Worm (Caenorhabditis elegans) whole organism, late embryonic: ENCODE measurements around the gene Y39H10B.2.

Experiments used
- C38D4.7 ChIP-seq: fragments of 200-800 bp; sonication (Bioruptor generic); optimal IDR thresholded peaks from 2 replicates; lab custom pipeline; 2018; ENCODE audit warnings: mild to moderate bottlenecking, missing genetic modification characterization, moderate library complexity, missing compliant biosample characterization
- K09A11.1 ChIP-seq: sonication (generic microtip); optimal IDR thresholded peaks from 2 replicates; lab custom pipeline; 2017; ENCODE audit warnings: antibody characterized with exemption, mild to moderate bottlenecking, missing genetic modification characterization, missing compliant biosample characterization; ENCODE audit not compliant: insufficient read depth
- Y22D7AL.16 ChIP-seq: sonication (generic microtip); optimal IDR thresholded peaks from 2 replicates; lab custom pipeline; 2016; ENCODE audit warnings: missing genetic modification characterization, missing compliant biosample characterization
- ceh-14 ChIP-seq: sonication (generic microtip); optimal IDR thresholded peaks from 2 replicates; lab custom pipeline; 2016; ENCODE audit warnings: missing genotype, missing genetic modification characterization, missing compliant biosample characterization
- ceh-18 ChIP-seq: sonication (generic microtip); optimal IDR thresholded peaks from 2 replicates; lab custom pipeline; 2016; ENCODE audit warnings: missing genetic modification characterization, missing compliant biosample characterization
- ceh-19 ChIP-seq: fragments of 200-800 bp; sonication (Bioruptor generic); optimal IDR thresholded peaks from 2 replicates; lab custom pipeline; 2018; ENCODE audit warnings: mild to moderate bottlenecking, missing genetic modification characterization, missing compliant biosample characterization
- ceh-2 ChIP-seq: sonication (generic microtip); optimal IDR thresholded peaks from 2 replicates; lab custom pipeline; 2016; ENCODE audit warnings: missing genotype, missing genetic modification characterization, missing compliant biosample characterization
- ceh-22 ChIP-seq: sonication (generic microtip); optimal IDR thresholded peaks from 2 replicates; lab custom pipeline; 2017; ENCODE audit warnings: missing biosample characterization, missing genetic modification characterization
- ceh-31 ChIP-seq: sonication (generic microtip); optimal IDR thresholded peaks from 2 replicates; lab custom pipeline; 2016; ENCODE audit warnings: missing genetic modification characterization, missing compliant biosample characterization
- ceh-34 ChIP-seq: sonication (generic microtip); optimal IDR thresholded peaks from 2 replicates; lab custom pipeline; 2016; ENCODE audit warnings: mild to moderate bottlenecking, missing genetic modification characterization, missing compliant biosample characterization
- ceh-45 ChIP-seq: fragments of 200-800 bp; sonication (Bioruptor generic); IDR thresholded peaks from 2 replicates; pipeline ENCODE4 v1.3.6; 2022; ENCODE audit warnings: missing genetic modification reagents, missing genetic modification characterization, missing compliant biosample characterization
- ceh-6 ChIP-seq: fragments of 200-800 bp; sonication (Bioruptor generic); optimal IDR thresholded peaks from 2 replicates; lab custom pipeline; 2018; ENCODE audit warnings: mild to moderate bottlenecking, missing genetic modification characterization, missing compliant biosample characterization
- che-1 ChIP-seq: sonication (generic microtip); optimal IDR thresholded peaks from 2 replicates; lab custom pipeline; 2016; ENCODE audit warnings: mild to moderate bottlenecking, missing genetic modification characterization, missing compliant biosample characterization
- dve-1 ChIP-seq: sonication (generic microtip); optimal IDR thresholded peaks from 2 replicates; lab custom pipeline; 2017; ENCODE audit warnings: antibody characterized with exemption, mild to moderate bottlenecking, missing genetic modification characterization, missing compliant biosample characterization
- elt-2 ChIP-seq: sonication (generic microtip); optimal IDR thresholded peaks from 2 replicates; lab custom pipeline; 2016; ENCODE audit warnings: missing genetic modification reagents, missing genetic modification characterization, missing compliant biosample characterization
- eyg-1 ChIP-seq: sonication (generic microtip); optimal IDR thresholded peaks from 2 replicates; lab custom pipeline; 2016; ENCODE audit warnings: missing genotype, missing genetic modification characterization, missing compliant biosample characterization
- fkh-10 ChIP-seq: fragments of 150-350 bp; optimal IDR thresholded peaks from 2 replicates; lab custom pipeline; 2014; ENCODE audit warnings: missing biosample characterization, missing genetic modification reagents, missing genetic modification characterization
- fkh-6 ChIP-seq: sonication (generic microtip); optimal IDR thresholded peaks from 2 replicates; lab custom pipeline; 2016; ENCODE audit warnings: missing genetic modification characterization, missing compliant biosample characterization
- gmeb-2 ChIP-seq: sonication (generic microtip); optimal IDR thresholded peaks from 2 replicates; lab custom pipeline; 2016; ENCODE audit warnings: missing genetic modification characterization, inconsistent platforms, missing compliant biosample characterization
- hlh-13 ChIP-seq: fragments of 200-800 bp; sonication (Bioruptor generic); optimal IDR thresholded peaks from 2 replicates; lab custom pipeline; 2018; ENCODE audit warnings: mild to moderate bottlenecking, missing genetic modification characterization, missing compliant biosample characterization
- hlh-15 ChIP-seq: sonication (generic microtip); optimal IDR thresholded peaks from 2 replicates; lab custom pipeline; 2016; ENCODE audit warnings: missing genetic modification characterization, missing compliant biosample characterization
- hlh-30 ChIP-seq: sonication (generic microtip); optimal IDR thresholded peaks from 2 replicates; lab custom pipeline; 2017; ENCODE audit warnings: antibody characterized with exemption, missing genetic modification characterization, missing compliant biosample characterization; ENCODE audit not compliant: insufficient read depth
- hlh-8 ChIP-seq: sonication (generic microtip); optimal IDR thresholded peaks from 2 replicates; lab custom pipeline; 2016; ENCODE audit warnings: missing genotype, missing genetic modification characterization, missing compliant biosample characterization
- lim-6 ChIP-seq: sonication (generic microtip); optimal IDR thresholded peaks from 2 replicates; lab custom pipeline; 2016; ENCODE audit warnings: missing genetic modification characterization, missing compliant biosample characterization
- madf-2 ChIP-seq: sonication (generic microtip); optimal IDR thresholded peaks from 2 replicates; lab custom pipeline; 2017; ENCODE audit warnings: missing genetic modification characterization, missing compliant biosample characterization
- mec-3 ChIP-seq: sonication (generic microtip); optimal IDR thresholded peaks from 2 replicates; lab custom pipeline; 2016; ENCODE audit warnings: borderline replicate concordance, missing genetic modification characterization, missing compliant biosample characterization
- nfya-1 ChIP-seq: sonication (generic microtip); optimal IDR thresholded peaks from 2 replicates; lab custom pipeline; 2017; ENCODE audit warnings: missing genetic modification characterization, mild to moderate bottlenecking, missing compliant biosample characterization, antibody characterized with exemption, moderate library complexity
- nhr-11 ChIP-seq: fragments of 150-350 bp; optimal IDR thresholded peaks from 2 replicates; lab custom pipeline; 2014; ENCODE audit warnings: missing biosample characterization, missing genetic modification characterization
- nhr-232 ChIP-seq: sonication (generic microtip); optimal IDR thresholded peaks from 2 replicates; lab custom pipeline; 2016; ENCODE audit warnings: missing genetic modification characterization, missing compliant biosample characterization
- odd-2 ChIP-seq: sonication (generic microtip); optimal IDR thresholded peaks from 2 replicates; lab custom pipeline; 2017; ENCODE audit warnings: antibody characterized with exemption, mild to moderate bottlenecking, missing genetic modification characterization, missing compliant biosample characterization
- pag-3 ChIP-seq: sonication (generic microtip); optimal IDR thresholded peaks from 2 replicates; lab custom pipeline; 2016; ENCODE audit warnings: missing compliant biosample characterization, missing genetic modification characterization, borderline replicate concordance
- pat-9 ChIP-seq: fragments of 200-800 bp; sonication (Bioruptor generic); optimal IDR thresholded peaks from 2 replicates; lab custom pipeline; 2018; ENCODE audit warnings: mild to moderate bottlenecking, missing genetic modification characterization, moderate library complexity, missing compliant biosample characterization
- pha-4 ChIP-seq: fragments of 150-350 bp; optimal IDR thresholded peaks from 2 replicates; lab custom pipeline; 2018; ENCODE audit warnings: missing biosample characterization, missing genetic modification reagents, missing genetic modification characterization
- ref-2 ChIP-seq: sonication (generic microtip); optimal IDR thresholded peaks from 2 replicates; lab custom pipeline; 2016; ENCODE audit warnings: missing genetic modification characterization, missing compliant biosample characterization
- rnt-1 ChIP-seq: sonication (generic microtip); optimal IDR thresholded peaks from 2 replicates; lab custom pipeline; 2016; ENCODE audit warnings: missing genetic modification characterization, missing compliant biosample characterization
- sdc-2 ChIP-seq: sonication (generic microtip); optimal IDR thresholded peaks from 2 replicates; lab custom pipeline; 2016; ENCODE audit warnings: missing genotype, missing genetic modification characterization, missing compliant biosample characterization
- sox-2 ChIP-seq: fragments of 200-800 bp; sonication (Bioruptor generic); IDR thresholded peaks from 2 replicates; pipeline ENCODE4 v1.3.6; 2022; ENCODE audit warnings: missing genetic modification reagents, missing genetic modification characterization, missing compliant biosample characterization
- sox-4 ChIP-seq: sonication (generic microtip); optimal IDR thresholded peaks from 2 replicates; lab custom pipeline; 2017; ENCODE audit warnings: mild to moderate bottlenecking, missing genetic modification characterization, inconsistent platforms, missing compliant biosample characterization
- syd-9 ChIP-seq: sonication (generic microtip); optimal IDR thresholded peaks from 2 replicates; lab custom pipeline; 2016; ENCODE audit warnings: mild to moderate bottlenecking, missing genetic modification characterization, moderate library complexity, missing compliant biosample characterization
- unc-3 ChIP-seq, 2 experiments: fragments of 200-800 bp in 1 of 2; sonication (Bioruptor generic) in 1 of 2; sonication (generic microtip) in 1 of 2; conservative IDR thresholded peaks in 1 of 2; optimal IDR thresholded peaks in 1 of 2; 2 replicates each; pipeline versions ENCODE4 v1.3.6 to Lab custom; 2016 to 2022; ENCODE audit warnings: missing compliant biosample characterization in 2 of 2, missing genetic modification characterization in 2 of 2, missing genetic modification reagents in 1 of 2
- unc-55 ChIP-seq: sonication (generic microtip); optimal IDR thresholded peaks from 2 replicates; lab custom pipeline; 2017; ENCODE audit warnings: missing biosample characterization, missing genetic modification reagents, missing genetic modification characterization
- zip-5 ChIP-seq: sonication (generic microtip); optimal IDR thresholded peaks from 2 replicates; lab custom pipeline; 2016; ENCODE audit warnings: missing genetic modification characterization, missing compliant biosample characterization

Gene Y39H10B.2

ce11 chrV:3688733-3689132 lies 20.2 kb downstream of the Y39H10B.2 start:
- TF ChIP-seq ceh-34 (tag; lab: Kevin White, UChicago) (peak; percentile 32), eyg-1 (tag; lab: Kevin White, UChicago) (no peak), dve-1 (tag; lab: Kevin White, UChicago) (no peak), syd-9 (tag; lab: Kevin White, UChicago) (no peak), nhr-232 (tag; lab: Kevin White, UChicago) (no peak), ceh-45 (GFP tag; lab: Robert Waterston, UW) (no peak), rnt-1 (tag; lab: Kevin White, UChicago) (no peak), mec-3 (tag; lab: Kevin White, UChicago) (no peak), pha-4 (tag; lab: Kevin White, UChicago) (no peak), Y22D7AL.16 (tag; lab: Kevin White, UChicago) (no peak), ref-2 (no peak), odd-2 (no peak), fkh-6 (tag; lab: Kevin White, UChicago) (no peak), C38D4.7 (GFP tag; lab: Kevin White, UChicago) (no peak), ceh-31 (tag; lab: Kevin White, UChicago) (peak; percentile 25), lim-6 (no peak), zip-5 (tag; lab: Kevin White, UChicago) (no peak), elt-2 (tag; lab: Kevin White, UChicago) (no peak), hlh-30 (peak; percentile 23), sox-4 (no peak), sox-2 (GFP tag; lab: Robert Waterston, UW) (peak; percentile 54), hlh-15 (tag; lab: Kevin White, UChicago) (no peak), gmeb-2 (no peak), pag-3 (tag; lab: Kevin White, UChicago) (no peak), hlh-8 (tag; lab: Kevin White, UChicago) (peak; percentile 42), ceh-2 (tag; lab: Kevin White, UChicago) (no peak), fkh-10 (no peak), ceh-19 (GFP tag; lab: Kevin White, UChicago) (no peak), pat-9 (tag; lab: Kevin White, UChicago) (no peak), che-1 (tag; lab: Kevin White, UChicago) (no peak), nfya-1 (tag; lab: Kevin White, UChicago) (peak; percentile 45), unc-55 (GFP tag; lab: Kevin White, UChicago) (peak; percentile 5)

- no peak for TF ChIP-seq ceh-14
- no peak for TF ChIP-seq odd-2
- no peak for TF ChIP-seq madf-2 (tag; lab: Kevin White, UChicago)
- TF ChIP-seq ceh-31 (tag; lab: Kevin White, UChicago): no peak
- peak; percentile 20 for TF ChIP-seq elt-2 (tag; lab: Kevin White, UChicago)
- no peak for TF ChIP-seq K09A11.1 (tag; lab: Kevin White, UChicago)
- TF ChIP-seq Y22D7AL.16 (tag; lab: Kevin White, UChicago): no peak
- TF ChIP-seq sdc-2 (tag; lab: Kevin White, UChicago): no peak
Measured at ce11 chrV:3692613-3693012, 24.0 kb downstream of the Y39H10B.2 start.

DNA sequence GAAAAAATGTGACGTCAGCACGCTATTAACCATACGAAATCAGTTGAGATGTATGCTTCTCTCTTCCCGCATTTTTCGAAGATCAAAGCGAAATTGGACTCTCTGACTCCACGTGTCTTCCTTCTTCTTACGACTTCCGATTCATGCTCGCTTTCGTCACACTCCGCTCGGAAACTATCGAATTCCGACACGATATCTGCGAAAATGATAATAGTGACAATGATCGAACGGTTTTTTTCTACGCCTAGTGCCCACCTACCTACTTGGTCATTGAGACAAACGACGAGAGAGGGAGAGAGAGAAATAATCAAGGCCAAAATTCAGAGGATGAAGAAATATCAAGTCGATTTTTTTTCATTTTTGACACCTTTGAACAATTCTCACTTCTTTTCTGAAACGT lies 25.1 kb downstream of the Y39H10B.2 start:
- TF ChIP-seq madf-2 (tag; lab: Kevin White, UChicago) (no peak), sox-4 (no peak), ceh-6 (GFP tag; lab: Kevin White, UChicago) (no peak), unc-3 (GFP tag; conservative IDR thresholded peaks at IDR 0.05; lab: Robert Waterston, UW) (no peak), unc-3 (tag; optimal IDR thresholded peaks at IDR 0.05; lab: Kevin White, UChicago) (no peak), ceh-31 (tag; lab: Kevin White, UChicago) (no peak), fkh-6 (tag; lab: Kevin White, UChicago) (no peak), ceh-18 (no peak), C38D4.7 (GFP tag; lab: Kevin White, UChicago) (no peak), ceh-22 (tag; lab: Kevin White, UChicago) (no peak), nhr-11 (tag; lab: Kevin White, UChicago) (no peak), ref-2 (no peak), sox-2 (GFP tag; lab: Robert Waterston, UW) (no peak), dve-1 (tag; lab: Kevin White, UChicago) (no peak), pat-9 (tag; lab: Kevin White, UChicago) (no peak), hlh-13 (GFP tag; lab: Kevin White, UChicago) (no peak), elt-2 (tag; lab: Kevin White, UChicago) (no peak)
